Worm (Caenorhabditis elegans) whole organism, L4/young adult: Measurements from ENCODE around the gene srj-13.

Experiments used
- W03F9.2 ChIP-seq: fragments of 150-350 bp; optimal IDR thresholded peaks from 2 replicates; lab custom pipeline; 2014; ENCODE audit warnings: missing biosample characterization, missing genetic modification characterization
- dao-5 ChIP-seq: sonication (generic microtip); optimal IDR thresholded peaks from 2 replicates; lab custom pipeline; 2016; ENCODE audit warnings: missing genotype, missing genetic modification characterization, moderate library complexity, missing compliant biosample characterization
- him-1 ChIP-seq: sonication (generic microtip); optimal IDR thresholded peaks from 2 replicates; lab custom pipeline; 2016; ENCODE audit warnings: missing genotype, missing genetic modification reagents, missing genetic modification characterization, missing compliant biosample characterization

DNA sequence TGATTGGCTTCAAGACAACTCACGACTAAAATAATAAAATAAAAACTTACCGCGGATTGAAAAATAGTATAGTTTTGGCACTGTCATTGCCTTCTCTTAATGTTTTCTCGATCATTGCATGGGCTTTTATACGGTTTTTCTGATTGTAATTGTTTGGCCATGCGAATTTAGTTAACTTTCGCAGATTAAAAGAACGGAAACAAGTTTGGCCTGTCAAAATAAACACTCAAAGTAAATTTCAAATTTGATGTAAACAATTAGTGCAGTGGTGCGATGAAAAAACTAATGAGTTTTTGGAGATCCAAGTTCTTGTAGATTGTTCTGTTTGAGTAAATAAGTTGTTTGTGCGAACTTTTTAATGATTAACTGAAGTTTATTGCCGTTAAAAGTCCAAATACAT lies 3.3 kb upstream of the srj-13 start, which contains the start of gene gst-41:
- TF ChIP-seq him-1 (tag; lab: Kevin White, UChicago) (no peak), W03F9.2 (tag; lab: Kevin White, UChicago) (no peak), dao-5 (tag; lab: Kevin White, UChicago) (no peak)
